Worm (Caenorhabditis elegans) whole organism, late embryonic: ENCODE data around the gene Y25C1A.6.

ENCODE experiments used
- C08G9.2 ChIP-seq: sonication (generic microtip); optimal IDR thresholded peaks from 2 replicates; lab custom pipeline; 2016; ENCODE audit warnings: mild to moderate bottlenecking, missing genetic modification characterization, moderate library complexity, missing compliant biosample characterization
- C38D4.7 ChIP-seq: fragments of 200-800 bp; sonication (Bioruptor generic); optimal IDR thresholded peaks from 2 replicates; lab custom pipeline; 2018; ENCODE audit warnings: mild to moderate bottlenecking, missing genetic modification characterization, moderate library complexity, missing compliant biosample characterization
- F13H6.1 ChIP-seq: sonication (generic microtip); optimal IDR thresholded peaks from 2 replicates; lab custom pipeline; 2016; ENCODE audit warnings: missing genetic modification characterization, missing compliant biosample characterization
- K02D7.2 ChIP-seq: sonication (generic microtip); optimal IDR thresholded peaks from 2 replicates; lab custom pipeline; 2017; ENCODE audit warnings: mild to moderate bottlenecking, missing genetic modification characterization, missing compliant biosample characterization
- K09A11.1 ChIP-seq: sonication (generic microtip); optimal IDR thresholded peaks from 2 replicates; lab custom pipeline; 2017; ENCODE audit warnings: antibody characterized with exemption, mild to moderate bottlenecking, missing genetic modification characterization, missing compliant biosample characterization; ENCODE audit not compliant: insufficient read depth
- Y22D7AL.16 ChIP-seq: sonication (generic microtip); optimal IDR thresholded peaks from 2 replicates; lab custom pipeline; 2016; ENCODE audit warnings: missing genetic modification characterization, missing compliant biosample characterization
- ahr-1 ChIP-seq: sonication (generic microtip); optimal IDR thresholded peaks from 2 replicates; lab custom pipeline; 2016; ENCODE audit warnings: missing genetic modification characterization, missing compliant biosample characterization
- ama-1 ChIP-seq: fragments of 150-350 bp; optimal IDR thresholded peaks from 2 replicates; lab custom pipeline; 2014
- ceh-18 ChIP-seq: sonication (generic microtip); optimal IDR thresholded peaks from 2 replicates; lab custom pipeline; 2016; ENCODE audit warnings: missing genetic modification characterization, missing compliant biosample characterization
- ceh-19 ChIP-seq: fragments of 200-800 bp; sonication (Bioruptor generic); optimal IDR thresholded peaks from 2 replicates; lab custom pipeline; 2018; ENCODE audit warnings: mild to moderate bottlenecking, missing genetic modification characterization, missing compliant biosample characterization
- ceh-2 ChIP-seq: sonication (generic microtip); optimal IDR thresholded peaks from 2 replicates; lab custom pipeline; 2016; ENCODE audit warnings: missing genotype, missing genetic modification characterization, missing compliant biosample characterization
- ceh-34 ChIP-seq: sonication (generic microtip); optimal IDR thresholded peaks from 2 replicates; lab custom pipeline; 2016; ENCODE audit warnings: mild to moderate bottlenecking, missing genetic modification characterization, missing compliant biosample characterization
- ceh-45 ChIP-seq: fragments of 200-800 bp; sonication (Bioruptor generic); IDR thresholded peaks from 2 replicates; pipeline ENCODE4 v1.3.6; 2022; ENCODE audit warnings: missing genetic modification reagents, missing genetic modification characterization, missing compliant biosample characterization
- ceh-48 ChIP-seq: sonication (generic microtip); optimal IDR thresholded peaks from 2 replicates; lab custom pipeline; 2016; ENCODE audit warnings: missing genetic modification characterization, inconsistent platforms, missing compliant biosample characterization
- ceh-6 ChIP-seq: fragments of 200-800 bp; sonication (Bioruptor generic); optimal IDR thresholded peaks from 2 replicates; lab custom pipeline; 2018; ENCODE audit warnings: mild to moderate bottlenecking, missing genetic modification characterization, missing compliant biosample characterization
- ceh-9 ChIP-seq: sonication (generic microtip); optimal IDR thresholded peaks from 2 replicates; lab custom pipeline; 2016; ENCODE audit warnings: mild to moderate bottlenecking, missing genetic modification characterization, inconsistent platforms, missing compliant biosample characterization
- dmd-4 ChIP-seq: sonication (generic microtip); optimal IDR thresholded peaks from 2 replicates; lab custom pipeline; 2016; ENCODE audit warnings: borderline replicate concordance, missing genetic modification characterization, missing compliant biosample characterization
- elt-2 ChIP-seq: sonication (generic microtip); optimal IDR thresholded peaks from 2 replicates; lab custom pipeline; 2016; ENCODE audit warnings: missing genetic modification reagents, missing genetic modification characterization, missing compliant biosample characterization
- eyg-1 ChIP-seq: sonication (generic microtip); optimal IDR thresholded peaks from 2 replicates; lab custom pipeline; 2016; ENCODE audit warnings: missing genotype, missing genetic modification characterization, missing compliant biosample characterization
- fkh-10 ChIP-seq: fragments of 150-350 bp; optimal IDR thresholded peaks from 2 replicates; lab custom pipeline; 2014; ENCODE audit warnings: missing biosample characterization, missing genetic modification reagents, missing genetic modification characterization
- hlh-15 ChIP-seq: sonication (generic microtip); optimal IDR thresholded peaks from 2 replicates; lab custom pipeline; 2016; ENCODE audit warnings: missing genetic modification characterization, missing compliant biosample characterization
- hlh-30 ChIP-seq: sonication (generic microtip); optimal IDR thresholded peaks from 2 replicates; lab custom pipeline; 2017; ENCODE audit warnings: antibody characterized with exemption, missing genetic modification characterization, missing compliant biosample characterization; ENCODE audit not compliant: insufficient read depth
- hlh-6 ChIP-seq: sonication (generic microtip); optimal IDR thresholded peaks from 2 replicates; lab custom pipeline; 2016; ENCODE audit warnings: missing genotype, missing genetic modification characterization, missing compliant biosample characterization
- hlh-8 ChIP-seq: sonication (generic microtip); optimal IDR thresholded peaks from 2 replicates; lab custom pipeline; 2016; ENCODE audit warnings: missing genotype, missing genetic modification characterization, missing compliant biosample characterization
- madf-2 ChIP-seq: sonication (generic microtip); optimal IDR thresholded peaks from 2 replicates; lab custom pipeline; 2017; ENCODE audit warnings: missing genetic modification characterization, missing compliant biosample characterization
- mec-3 ChIP-seq: sonication (generic microtip); optimal IDR thresholded peaks from 2 replicates; lab custom pipeline; 2016; ENCODE audit warnings: borderline replicate concordance, missing genetic modification characterization, missing compliant biosample characterization
- nfya-1 ChIP-seq: sonication (generic microtip); optimal IDR thresholded peaks from 2 replicates; lab custom pipeline; 2017; ENCODE audit warnings: missing genetic modification characterization, mild to moderate bottlenecking, missing compliant biosample characterization, antibody characterized with exemption, moderate library complexity
- nhr-11 ChIP-seq: fragments of 150-350 bp; optimal IDR thresholded peaks from 2 replicates; lab custom pipeline; 2014; ENCODE audit warnings: missing biosample characterization, missing genetic modification characterization
- nhr-232 ChIP-seq: sonication (generic microtip); optimal IDR thresholded peaks from 2 replicates; lab custom pipeline; 2016; ENCODE audit warnings: missing genetic modification characterization, missing compliant biosample characterization
- npax-4 ChIP-seq: sonication (generic microtip); optimal IDR thresholded peaks from 2 replicates; lab custom pipeline; 2016; ENCODE audit warnings: missing genetic modification characterization, missing compliant biosample characterization
- odd-2 ChIP-seq: sonication (generic microtip); optimal IDR thresholded peaks from 2 replicates; lab custom pipeline; 2017; ENCODE audit warnings: antibody characterized with exemption, mild to moderate bottlenecking, missing genetic modification characterization, missing compliant biosample characterization
- pat-9 ChIP-seq: fragments of 200-800 bp; sonication (Bioruptor generic); optimal IDR thresholded peaks from 2 replicates; lab custom pipeline; 2018; ENCODE audit warnings: mild to moderate bottlenecking, missing genetic modification characterization, moderate library complexity, missing compliant biosample characterization
- pax-1 ChIP-seq: fragments of 150-350 bp; optimal IDR thresholded peaks from 2 replicates; lab custom pipeline; 2014; ENCODE audit warnings: missing biosample characterization, missing genetic modification characterization
- pha-4 ChIP-seq: fragments of 150-350 bp; optimal IDR thresholded peaks from 2 replicates; lab custom pipeline; 2018; ENCODE audit warnings: missing biosample characterization, missing genetic modification reagents, missing genetic modification characterization
- pqm-1 ChIP-seq: sonication (generic microtip); optimal IDR thresholded peaks from 2 replicates; lab custom pipeline; 2016; ENCODE audit warnings: missing genetic modification characterization, missing compliant biosample characterization
- pros-1 ChIP-seq: fragments of 150-350 bp; optimal IDR thresholded peaks from 2 replicates; lab custom pipeline; 2014; ENCODE audit warnings: missing biosample characterization, missing genetic modification reagents, missing genetic modification characterization
- ref-2 ChIP-seq: sonication (generic microtip); optimal IDR thresholded peaks from 2 replicates; lab custom pipeline; 2016; ENCODE audit warnings: missing genetic modification characterization, missing compliant biosample characterization
- rnt-1 ChIP-seq: sonication (generic microtip); optimal IDR thresholded peaks from 2 replicates; lab custom pipeline; 2016; ENCODE audit warnings: missing genetic modification characterization, missing compliant biosample characterization
- sdc-2 ChIP-seq: sonication (generic microtip); optimal IDR thresholded peaks from 2 replicates; lab custom pipeline; 2016; ENCODE audit warnings: missing genotype, missing genetic modification characterization, missing compliant biosample characterization
- sox-2 ChIP-seq: fragments of 200-800 bp; sonication (Bioruptor generic); IDR thresholded peaks from 2 replicates; pipeline ENCODE4 v1.3.6; 2022; ENCODE audit warnings: missing genetic modification reagents, missing genetic modification characterization, missing compliant biosample characterization
- sox-4 ChIP-seq: sonication (generic microtip); optimal IDR thresholded peaks from 2 replicates; lab custom pipeline; 2017; ENCODE audit warnings: mild to moderate bottlenecking, missing genetic modification characterization, inconsistent platforms, missing compliant biosample characterization
- syd-9 ChIP-seq: sonication (generic microtip); optimal IDR thresholded peaks from 2 replicates; lab custom pipeline; 2016; ENCODE audit warnings: mild to moderate bottlenecking, missing genetic modification characterization, moderate library complexity, missing compliant biosample characterization
- tbx-2 ChIP-seq: sonication (generic microtip); optimal IDR thresholded peaks from 2 replicates; lab custom pipeline; 2016; ENCODE audit warnings: missing genetic modification characterization, missing compliant biosample characterization
- tbx-7 ChIP-seq: sonication (generic microtip); optimal IDR thresholded peaks from 2 replicates; lab custom pipeline; 2016; ENCODE audit warnings: missing genotype, missing genetic modification characterization, missing compliant biosample characterization
- ttx-3 ChIP-seq: sonication (generic microtip); optimal IDR thresholded peaks from 2 replicates; lab custom pipeline; 2016; ENCODE audit warnings: missing genetic modification reagents, missing genetic modification characterization, missing compliant biosample characterization
- unc-3 ChIP-seq, 2 experiments: fragments of 200-800 bp in 1 of 2; sonication (Bioruptor generic) in 1 of 2; sonication (generic microtip) in 1 of 2; conservative IDR thresholded peaks in 1 of 2; optimal IDR thresholded peaks in 1 of 2; 2 replicates each; pipeline versions ENCODE4 v1.3.6 to Lab custom; 2016 to 2022; ENCODE audit warnings: missing compliant biosample characterization in 2 of 2, missing genetic modification characterization in 2 of 2, missing genetic modification reagents in 1 of 2
- unc-42 ChIP-seq: sonication (generic microtip); optimal IDR thresholded peaks from 2 replicates; lab custom pipeline; 2016; ENCODE audit warnings: missing genotype, missing genetic modification characterization, missing compliant biosample characterization
- unc-86 ChIP-seq: sonication (generic microtip); optimal IDR thresholded peaks from 2 replicates; lab custom pipeline; 2016; ENCODE audit warnings: missing genetic modification characterization, missing compliant biosample characterization
- zip-5 ChIP-seq: sonication (generic microtip); optimal IDR thresholded peaks from 2 replicates; lab custom pipeline; 2016; ENCODE audit warnings: missing genetic modification characterization, missing compliant biosample characterization
- ztf-16 ChIP-seq: sonication (generic microtip); optimal IDR thresholded peaks from 2 replicates; lab custom pipeline; 2017; ENCODE audit warnings: missing genetic modification characterization, missing compliant biosample characterization

Y25C1A.6 gene

ce11 chrII:3054622-3055021, 6.3 kb upstream of the Y25C1A.6 start (continued):
- TF ChIP-seq ceh-48 (no peak), C38D4.7 (GFP tag; lab: Kevin White, UChicago) (no peak), unc-42 (no peak), hlh-30 (no peak), ahr-1 (no peak), hlh-15 (tag; lab: Kevin White, UChicago) (no peak), unc-3 (GFP tag; conservative IDR thresholded peaks at IDR 0.05; lab: Robert Waterston, UW) (no peak), unc-3 (tag; optimal IDR thresholded peaks at IDR 0.05; lab: Kevin White, UChicago) (no peak), madf-2 (tag; lab: Kevin White, UChicago) (no peak), hlh-6 (tag; lab: Kevin White, UChicago) (peak; percentile 6), ceh-18 (no peak), nfya-1 (tag; lab: Kevin White, UChicago) (peak; percentile 72), pax-1 (tag; lab: Kevin White, UChicago) (no peak), pros-1 (tag; lab: Kevin White, UChicago) (no peak), unc-86 (no peak)

DNA sequence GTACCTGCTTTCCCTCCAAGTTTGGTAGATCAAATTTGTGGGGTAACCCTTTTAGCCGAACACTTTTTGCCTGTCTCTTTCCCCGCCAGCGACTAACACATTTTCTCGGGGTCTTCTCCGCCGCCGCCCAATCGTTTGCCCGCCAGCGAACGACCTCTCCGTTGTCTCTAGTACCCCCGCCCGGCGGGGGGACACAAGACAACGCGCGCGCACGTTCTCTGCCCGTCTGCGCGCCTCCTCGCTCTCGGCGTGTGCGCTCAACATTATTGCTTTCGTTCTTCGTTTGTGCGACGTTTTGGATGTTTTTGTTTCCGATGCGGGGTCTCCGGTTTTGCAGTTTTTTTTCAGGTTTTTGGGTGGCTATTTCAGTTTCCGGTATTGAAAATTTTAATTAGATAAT, 5.4 kb upstream of the Y25C1A.6 start:
- TF ChIP-seq Y22D7AL.16, result no peak
- TF ChIP-seq ceh-18, result peak; percentile 16
- TF ChIP-seq K09A11.1 (tag; lab: Kevin White, UChicago), result no peak
- peak; percentile 60 for TF ChIP-seq tbx-2 (tag; lab: Kevin White, UChicago)
- TF ChIP-seq tbx-7 (tag; lab: Kevin White, UChicago), result no peak
- no peak for TF ChIP-seq ceh-48
- TF ChIP-seq pax-1 (tag; lab: Kevin White, UChicago), result no peak
- no peak for TF ChIP-seq sox-2 (GFP tag; lab: Robert Waterston, UW)
- TF ChIP-seq ceh-2 (tag; lab: Kevin White, UChicago), result no peak
- no peak for TF ChIP-seq pqm-1 (tag; lab: Kevin White, UChicago)
- no peak for TF ChIP-seq C38D4.7 (GFP tag; lab: Kevin White, UChicago)
- TF ChIP-seq unc-42, result peak; percentile 58
- no peak for TF ChIP-seq pat-9 (tag; lab: Kevin White, UChicago)
- TF ChIP-seq ceh-45 (GFP tag; lab: Robert Waterston, UW), result no peak
- TF ChIP-seq npax-4 (tag; lab: Kevin White, UChicago), result no peak
- TF ChIP-seq ztf-16, result no peak
- TF ChIP-seq ama-1, result no peak
- TF ChIP-seq dmd-4 (tag; lab: Kevin White, UChicago), result no peak
- TF ChIP-seq eyg-1 (tag; lab: Kevin White, UChicago), result no peak
- TF ChIP-seq C08G9.2 (tag; lab: Kevin White, UChicago), result peak; percentile 46
- no peak for TF ChIP-seq ahr-1
- peak; percentile 53 for TF ChIP-seq ref-2 (tag; lab: Kevin White, UChicago)
- TF ChIP-seq hlh-30, result peak; percentile 67
- no peak for TF ChIP-seq rnt-1 (tag; lab: Kevin White, UChicago)
- TF ChIP-seq F13H6.1, result no peak
- TF ChIP-seq nhr-11 (tag; lab: Kevin White, UChicago), result no peak
- no peak for TF ChIP-seq ceh-6
- no peak for TF ChIP-seq odd-2 (tag; lab: Kevin White, UChicago)
- TF ChIP-seq sdc-2 (tag; lab: Kevin White, UChicago), result peak; percentile 43
- TF ChIP-seq hlh-6 (tag; lab: Kevin White, UChicago), result no peak
- TF ChIP-seq unc-3 (GFP tag; conservative IDR thresholded peaks at IDR 0.05; lab: Robert Waterston, UW), result no peak
- TF ChIP-seq unc-3 (tag; optimal IDR thresholded peaks at IDR 0.05; lab: Kevin White, UChicago), result no peak
- no peak for TF ChIP-seq mec-3 (tag; lab: Kevin White, UChicago)
- TF ChIP-seq zip-5, result no peak
- no peak for TF ChIP-seq elt-2
- TF ChIP-seq ttx-3, result no peak
- TF ChIP-seq pha-4 (tag; lab: Kevin White, UChicago), result no peak
- no peak for TF ChIP-seq fkh-10
- TF ChIP-seq nhr-232 (tag; lab: Kevin White, UChicago), result peak; percentile 24
- TF ChIP-seq ceh-9 (tag; lab: Kevin White, UChicago), result no peak
- TF ChIP-seq sox-4, result peak; percentile 25
- no peak for TF ChIP-seq hlh-8
- no peak for TF ChIP-seq syd-9 (tag; lab: Kevin White, UChicago)
- no peak for TF ChIP-seq K02D7.2 (tag; lab: Kevin White, UChicago)
- TF ChIP-seq ceh-19, result peak; percentile 0
- peak; percentile 45 for TF ChIP-seq ceh-34
